Fruit fly (Drosophila melanogaster) ovary, adult (tissue): Measurements from ENCODE around the gene CG7102.

Source experiments
- CG17801 ChIP-seq: fragments of 200-800 bp; optimal IDR thresholded peaks from 2 replicates; lab custom pipeline; 2019; ENCODE audit warnings: missing biosample characterization, mild to moderate bottlenecking, missing genetic modification characterization, moderate library complexity; ENCODE audit not compliant: partially characterized antibody

Gene CG7102

DNA sequence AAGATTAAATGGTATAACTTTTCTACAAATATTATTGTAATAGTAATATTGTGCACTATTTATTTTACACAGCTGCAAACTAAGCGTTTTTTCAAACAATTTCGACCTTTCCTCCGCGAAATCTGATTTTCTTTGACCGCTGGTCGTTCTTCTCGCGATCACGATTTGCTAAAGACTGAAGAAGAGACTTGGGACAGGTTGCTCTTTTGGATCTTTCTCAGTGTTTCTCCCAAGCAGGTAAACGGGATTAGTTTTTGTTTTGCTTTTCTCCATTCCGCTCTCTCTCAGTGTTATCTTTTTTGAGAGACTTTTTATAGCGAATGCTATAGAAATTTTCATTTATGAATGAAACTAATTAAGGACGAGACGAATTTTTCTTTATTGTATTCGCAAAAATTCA lies at the start of gene CG7102:
TSS of gene CG7102 (minus strand) at position 181 of the 400 bp plus-strand sequence.
- TF ChIP-seq CG17801 (GFP tag; lab: Kevin White, UChicago) = no peak

dm6 chr2L:7936391-7936790 lies 49.1 kb upstream of the CG7102 start:
- no peak for TF ChIP-seq CG17801 (GFP tag; lab: Kevin White, UChicago)

DNA sequence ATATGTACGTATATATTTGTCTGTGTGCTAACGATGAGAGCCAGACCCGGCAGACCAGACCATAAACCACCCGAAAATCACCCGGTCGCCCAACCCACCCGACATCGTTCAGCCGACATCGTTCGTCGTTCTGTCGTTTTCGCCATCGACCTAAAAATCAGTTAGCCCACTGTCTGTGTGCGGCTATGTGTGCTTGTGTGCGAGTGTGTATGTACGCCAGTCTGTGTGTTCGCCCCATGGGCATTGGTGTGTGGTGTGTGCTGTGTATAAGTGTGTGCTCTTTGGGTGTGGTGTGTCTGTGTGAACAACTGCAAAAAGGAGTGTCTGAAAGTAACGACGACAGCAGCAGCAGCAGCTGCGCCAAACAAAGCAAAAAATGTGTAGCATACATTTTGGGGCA lies 45.9 kb upstream of the CG7102 start:
- no peak for TF ChIP-seq CG17801 (GFP tag; lab: Kevin White, UChicago)

- TF ChIP-seq CG17801 (GFP tag; lab: Kevin White, UChicago) = no peak
These were observed 44.9 kb upstream of the CG7102 start for dm6 chr2L:7932091-7932769.

dm6 chr2L:7931218-7931617 lies 43.9 kb upstream of the CG7102 start:
- TF ChIP-seq CG17801 (GFP tag; lab: Kevin White, UChicago) = no peak

dm6 chr2L:7930737-7931136 lies 43.4 kb upstream of the CG7102 start:
- TF ChIP-seq CG17801 (GFP tag; lab: Kevin White, UChicago) = no peak

- TF ChIP-seq CG17801 (GFP tag; lab: Kevin White, UChicago) = no peak
These were observed 39.2 kb upstream of the CG7102 start for dm6 chr2L:7926288-7927061.

dm6 chr2L:7925389-7925788 lies 38.1 kb upstream of the CG7102 start:
- no peak for TF ChIP-seq CG17801 (GFP tag; lab: Kevin White, UChicago)

- no peak for TF ChIP-seq CG17801 (GFP tag; lab: Kevin White, UChicago)
These were observed 36.5 kb upstream of the CG7102 start for dm6 chr2L:7923636-7924301.

DNA sequence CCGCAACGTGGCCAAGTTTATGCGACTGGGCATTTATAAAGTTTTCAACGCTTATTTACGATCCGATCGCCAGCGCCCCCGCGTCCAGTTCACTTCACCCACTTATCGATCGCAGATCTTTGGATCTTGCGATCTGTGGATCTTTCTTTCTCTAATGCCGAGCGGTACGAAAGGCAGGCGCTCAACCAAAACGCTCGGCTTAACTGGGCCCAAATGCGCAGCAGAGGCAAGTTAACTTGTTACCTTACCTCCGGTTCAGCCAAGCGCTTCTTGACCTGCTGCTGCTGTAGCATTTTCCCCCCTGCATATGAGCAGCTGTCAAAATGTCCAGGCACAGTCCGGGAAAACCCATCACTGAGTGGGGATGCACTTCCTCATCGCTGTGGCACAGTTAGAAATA lies 34.8 kb upstream of the CG7102 start:
- no peak for TF ChIP-seq CG17801 (GFP tag; lab: Kevin White, UChicago)

DNA sequence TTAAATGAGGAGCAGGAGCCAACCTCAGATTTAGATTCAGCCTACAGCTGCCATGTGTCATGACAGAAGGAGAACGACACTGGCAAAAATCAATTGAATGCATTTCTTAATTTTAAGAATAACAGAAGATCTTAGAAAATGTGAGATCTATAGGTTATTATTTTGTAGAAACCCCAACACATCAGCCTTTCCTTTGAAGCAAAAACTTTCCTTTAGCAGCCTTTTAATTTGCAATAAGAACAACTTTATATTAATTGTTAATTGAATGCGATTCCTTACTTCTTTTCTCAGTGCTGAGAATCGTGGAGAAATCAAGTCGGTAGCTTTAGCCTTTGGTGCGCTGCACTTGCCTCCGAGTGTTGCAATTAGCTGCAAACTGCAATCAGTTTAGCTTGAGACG lies 33.3 kb upstream of the CG7102 start:
- TF ChIP-seq CG17801 (GFP tag; lab: Kevin White, UChicago) = no peak

- no peak for TF ChIP-seq CG17801 (GFP tag; lab: Kevin White, UChicago)
These were observed 31.5 kb upstream of the CG7102 start for dm6 chr2L:7918770-7919169.

- no peak for TF ChIP-seq CG17801 (GFP tag; lab: Kevin White, UChicago)
These were observed 29.1 kb upstream of the CG7102 start for dm6 chr2L:7916368-7916767.

DNA sequence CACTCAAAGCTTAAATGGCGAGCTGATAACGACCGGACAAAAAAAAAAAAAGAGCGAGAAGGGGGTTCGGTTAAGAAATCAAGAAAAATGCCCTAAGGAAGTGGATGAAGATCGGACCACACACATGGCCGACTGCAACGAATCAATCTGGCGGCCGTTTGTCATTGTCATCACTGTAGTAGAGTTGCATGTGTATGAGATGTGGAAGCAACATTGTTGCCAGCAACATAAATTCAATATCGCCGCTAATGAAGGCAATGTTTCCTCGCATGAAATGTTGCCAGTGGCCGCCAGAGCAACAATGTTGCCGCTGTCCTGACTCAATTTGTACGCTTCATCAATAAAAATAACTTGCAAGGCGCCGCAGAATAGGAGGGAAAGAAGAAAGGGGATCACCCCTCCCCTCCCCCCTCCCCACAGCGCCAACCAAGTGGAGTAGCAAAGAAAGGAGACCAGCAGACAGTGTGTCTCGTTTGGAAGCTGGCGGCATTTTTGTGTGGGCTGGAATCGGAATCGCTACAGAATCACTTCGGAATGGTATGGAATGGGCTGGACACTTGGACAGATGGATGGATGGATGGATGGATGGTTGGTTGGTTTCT lies 27.7 kb upstream of the CG7102 start:
- no peak for TF ChIP-seq CG17801 (GFP tag; lab: Kevin White, UChicago)

dm6 chr2L:7912878-7913277 lies 25.6 kb upstream of the CG7102 start:
- no peak for TF ChIP-seq CG17801 (GFP tag; lab: Kevin White, UChicago)
